Worm (Caenorhabditis elegans) whole organism, young adult: Measurements from ENCODE around the gene lgc-50.

Experiments
- B0019.2 ChIP-seq: fragments of 200-800 bp; sonication (Bioruptor generic); conservative IDR thresholded peaks from 2 replicates; pipeline ENCODE4 v1.3.6; 2022; ENCODE audit warnings: missing genetic modification reagents, missing genetic modification characterization, missing compliant biosample characterization
- B0035.1 ChIP-seq: sonication (generic microtip); optimal IDR thresholded peaks from 2 replicates; lab custom pipeline; 2016; ENCODE audit warnings: missing genetic modification characterization, mild to moderate bottlenecking, missing compliant biosample characterization, missing genotype, missing genetic modification reagents
- B0261.1 ChIP-seq: sonication (generic microtip); optimal IDR thresholded peaks from 2 replicates; lab custom pipeline; 2016; ENCODE audit warnings: mild to moderate bottlenecking, missing genetic modification characterization, moderate library complexity, missing compliant biosample characterization
- D2030.7 ChIP-seq: fragments of 200-800 bp; sonication (Bioruptor generic); IDR thresholded peaks from 2 replicates; pipeline ENCODE4 v1.3.6; 2022; ENCODE audit warnings: missing genetic modification reagents, missing genetic modification characterization, missing compliant biosample characterization
- F22D6.2 ChIP-seq: sonication (generic microtip); optimal IDR thresholded peaks from 2 replicates; lab custom pipeline; 2016; ENCODE audit warnings: mild to moderate bottlenecking, missing genetic modification characterization, missing compliant biosample characterization
- F33H1.4 ChIP-seq: fragments of 200-800 bp; sonication (Bioruptor generic); IDR thresholded peaks from 2 replicates; pipeline ENCODE4 v1.3.6; 2022; ENCODE audit warnings: missing genetic modification reagents, missing genetic modification characterization, missing compliant biosample characterization
- F37B4.10 ChIP-seq: fragments of 200-800 bp; sonication (Bioruptor generic); IDR thresholded peaks from 2 replicates; pipeline ENCODE4 v1.3.6; 2022; ENCODE audit warnings: missing genetic modification characterization, missing compliant biosample characterization
- F52B5.7 ChIP-seq: sonication (generic microtip); optimal IDR thresholded peaks from 2 replicates; lab custom pipeline; 2016; ENCODE audit warnings: mild to moderate bottlenecking, missing genetic modification characterization, missing compliant biosample characterization
- F57A8.1 ChIP-seq: fragments of 200-800 bp; sonication (Bioruptor generic); optimal IDR thresholded peaks from 2 replicates; lab custom pipeline; 2018; ENCODE audit warnings: mild to moderate bottlenecking, missing genetic modification characterization, moderate library complexity, missing compliant biosample characterization
- K11D2.4 ChIP-seq: fragments of 200-800 bp; sonication (Bioruptor generic); IDR thresholded peaks from 2 replicates; pipeline ENCODE4 v1.3.6; 2022; ENCODE audit warnings: missing genetic modification reagents, missing genetic modification characterization, missing compliant biosample characterization
- K12H6.12 ChIP-seq: fragments of 200-800 bp; sonication (Bioruptor generic); optimal IDR thresholded peaks from 2 replicates; lab custom pipeline; 2018; ENCODE audit warnings: mild to moderate bottlenecking, missing genetic modification characterization, missing compliant biosample characterization
- T07F8.4 ChIP-seq: sonication (generic microtip); optimal IDR thresholded peaks from 2 replicates; lab custom pipeline; 2016; ENCODE audit warnings: mild to moderate bottlenecking, missing genetic modification characterization, moderate library complexity, missing compliant biosample characterization
- T26A5.8 ChIP-seq: sonication (generic microtip); optimal IDR thresholded peaks from 2 replicates; lab custom pipeline; 2016; ENCODE audit warnings: missing genetic modification characterization, missing compliant biosample characterization
- Y56A3A.18 ChIP-seq: fragments of 200-800 bp; sonication (Bioruptor generic); IDR thresholded peaks from 2 replicates; pipeline ENCODE4 v1.3.6; 2022; ENCODE audit warnings: missing genetic modification reagents, missing genetic modification characterization, missing compliant biosample characterization
- Y95B8A.8 ChIP-seq: fragments of 200-800 bp; sonication (Bioruptor generic); IDR thresholded peaks from 2 replicates; pipeline ENCODE4 v1.3.6; 2022; ENCODE audit warnings: missing genetic modification reagents, missing genetic modification characterization, missing compliant biosample characterization
- akir-1 ChIP-seq: fragments of 200-800 bp; sonication (Bioruptor generic); optimal IDR thresholded peaks from 2 replicates; lab custom pipeline; 2018; ENCODE audit warnings: mild to moderate bottlenecking, missing genetic modification characterization, moderate library complexity, missing compliant biosample characterization
- atf-7 ChIP-seq: sonication (generic microtip); optimal IDR thresholded peaks from 2 replicates; lab custom pipeline; 2017; ENCODE audit warnings: mild to moderate bottlenecking, missing genetic modification characterization, missing compliant biosample characterization
- athp-1 ChIP-seq: sonication (generic microtip); optimal IDR thresholded peaks from 2 replicates; lab custom pipeline; 2017; ENCODE audit warnings: mild to moderate bottlenecking, missing genetic modification characterization, missing compliant biosample characterization
- ccch-3 ChIP-seq: fragments of 200-800 bp; sonication (Bioruptor generic); optimal IDR thresholded peaks from 2 replicates; lab custom pipeline; 2018; ENCODE audit warnings: mild to moderate bottlenecking, missing genetic modification characterization, missing compliant biosample characterization
- cebp-2 ChIP-seq: fragments of 200-800 bp; sonication (Bioruptor generic); IDR thresholded peaks from 2 replicates; pipeline ENCODE4 v1.3.6; 2022; ENCODE audit warnings: missing genetic modification characterization, missing compliant biosample characterization
- ceh-100 ChIP-seq: fragments of 200-800 bp; sonication (Bioruptor generic); IDR thresholded peaks from 2 replicates; pipeline ENCODE4 v1.3.6; 2022; ENCODE audit warnings: missing genetic modification reagents, missing genetic modification characterization, missing compliant biosample characterization
- egl-18 ChIP-seq: fragments of 200-800 bp; sonication (Bioruptor generic); IDR thresholded peaks from 2 replicates; pipeline ENCODE4 v1.3.6; 2022; ENCODE audit warnings: missing genetic modification reagents, missing genetic modification characterization, missing compliant biosample characterization
- egrh-3 ChIP-seq: fragments of 200-800 bp; sonication (Bioruptor generic); IDR thresholded peaks from 2 replicates; pipeline ENCODE4 v1.3.6; 2022; ENCODE audit warnings: missing genetic modification reagents, missing genetic modification characterization, missing compliant biosample characterization
- ekl-4 ChIP-seq: fragments of 200-800 bp; sonication (Bioruptor generic); IDR thresholded peaks from 2 replicates; pipeline ENCODE4 v1.3.6; 2022; ENCODE audit warnings: missing genetic modification reagents, missing genetic modification characterization, missing compliant biosample characterization
- ets-4 ChIP-seq: fragments of 200-800 bp; sonication (Bioruptor generic); optimal IDR thresholded peaks from 2 replicates; lab custom pipeline; 2018; ENCODE audit warnings: mild to moderate bottlenecking, missing genetic modification characterization, missing compliant biosample characterization
- fkh-3 ChIP-seq: sonication (generic microtip); optimal IDR thresholded peaks from 2 replicates; lab custom pipeline; 2016; ENCODE audit warnings: mild to moderate bottlenecking, missing genetic modification characterization, missing compliant biosample characterization
- gei-17 ChIP-seq: fragments of 200-800 bp; sonication (Bioruptor generic); optimal IDR thresholded peaks from 2 replicates; lab custom pipeline; 2018; ENCODE audit warnings: mild to moderate bottlenecking, missing genetic modification characterization, missing compliant biosample characterization
- let-526 ChIP-seq: fragments of 200-800 bp; sonication (Bioruptor generic); IDR thresholded peaks from 2 replicates; pipeline ENCODE4 v1.3.6; 2022; ENCODE audit warnings: missing genetic modification reagents, missing genetic modification characterization, missing compliant biosample characterization
- lin-35 ChIP-seq, 3 experiments: fragments of 150-350 bp in 2 of 3; sonication (generic microtip) in 1 of 3; optimal IDR thresholded peaks; 2 replicates each; lab custom pipeline; 2014 to 2018; ENCODE audit warnings: missing biosample characterization in 3 of 3, missing genetic modification characterization in 3 of 3, missing genetic modification reagents in 3 of 3
- lin-40 ChIP-seq: sonication (generic microtip); optimal IDR thresholded peaks from 2 replicates; lab custom pipeline; 2016; ENCODE audit warnings: missing genetic modification characterization, mild to moderate bottlenecking, missing compliant biosample characterization, missing genotype, missing genetic modification reagents
- lin-54 ChIP-seq: fragments of 200-800 bp; sonication (Bioruptor generic); optimal IDR thresholded peaks from 2 replicates; lab custom pipeline; 2018; ENCODE audit warnings: mild to moderate bottlenecking, missing genetic modification characterization, missing compliant biosample characterization
- lir-1 ChIP-seq: fragments of 200-800 bp; sonication (Bioruptor generic); conservative IDR thresholded peaks from 2 replicates; pipeline ENCODE4 v1.3.6; 2022; ENCODE audit warnings: missing genetic modification reagents, missing genetic modification characterization, missing compliant biosample characterization
- mel-28 ChIP-seq: sonication (generic microtip); optimal IDR thresholded peaks from 2 replicates; lab custom pipeline; 2016; ENCODE audit warnings: borderline replicate concordance, mild to moderate bottlenecking, missing genetic modification characterization, missing compliant biosample characterization
- nfya-2 ChIP-seq: fragments of 200-800 bp; sonication (Bioruptor generic); IDR thresholded peaks from 2 replicates; pipeline ENCODE4 v1.3.6; 2022; ENCODE audit warnings: missing genetic modification reagents, missing genetic modification characterization, missing compliant biosample characterization
- nfyb-1 ChIP-seq: fragments of 200-800 bp; sonication (Bioruptor generic); IDR thresholded peaks from 2 replicates; pipeline ENCODE4 v1.3.6; 2022; ENCODE audit warnings: missing genetic modification reagents, missing genetic modification characterization, missing compliant biosample characterization
- nhr-179 ChIP-seq: sonication (generic microtip); optimal IDR thresholded peaks from 2 replicates; lab custom pipeline; 2016; ENCODE audit warnings: mild to moderate bottlenecking, missing genetic modification characterization, missing compliant biosample characterization
- nhr-27 ChIP-seq: fragments of 200-800 bp; sonication (Bioruptor generic); optimal IDR thresholded peaks from 2 replicates; lab custom pipeline; 2018; ENCODE audit warnings: mild to moderate bottlenecking, missing genetic modification characterization, moderate library complexity, missing compliant biosample characterization
- nhr-90 ChIP-seq: sonication (generic microtip); optimal IDR thresholded peaks from 2 replicates; lab custom pipeline; 2016; ENCODE audit warnings: missing genotype, mild to moderate bottlenecking, missing genetic modification characterization, missing compliant biosample characterization
- pbrm-1 ChIP-seq: fragments of 200-800 bp; sonication (Bioruptor generic); IDR thresholded peaks from 2 replicates; pipeline ENCODE4 v1.3.6; 2022; ENCODE audit warnings: missing genetic modification reagents, missing genetic modification characterization, missing compliant biosample characterization
- rpc-1 ChIP-seq, 2 experiments: fragments of 150-350 bp in 1 of 2; sonication (generic microtip) in 1 of 2; optimal IDR thresholded peaks; 2 replicates each; lab custom pipeline; 2014 to 2018; ENCODE audit warnings: missing biosample characterization in 1 of 2, missing genetic modification characterization in 1 of 2, missing genetic modification reagents in 1 of 2, missing genotype in 1 of 2
- snpc-1.1 ChIP-seq: sonication (generic microtip); optimal IDR thresholded peaks from 2 replicates; lab custom pipeline; 2017; ENCODE audit warnings: missing genetic modification characterization, mild to moderate bottlenecking, missing compliant biosample characterization, antibody characterized with exemption, moderate library complexity, missing genotype, missing genetic modification reagents; ENCODE audit not compliant: insufficient read depth
- snpc-1.3 ChIP-seq: sonication (generic microtip); optimal IDR thresholded peaks from 2 replicates; lab custom pipeline; 2017; ENCODE audit warnings: missing genetic modification characterization, mild to moderate bottlenecking, missing compliant biosample characterization, antibody characterized with exemption, moderate library complexity, missing genotype, missing genetic modification reagents; ENCODE audit not compliant: insufficient read depth
- tbp1 ChIP-seq: fragments of 200-800 bp; sonication (Bioruptor generic); optimal IDR thresholded peaks from 2 replicates; lab custom pipeline; 2018; ENCODE audit warnings: mild to moderate bottlenecking, missing genetic modification characterization, missing compliant biosample characterization
- tbx-9 ChIP-seq: sonication (generic microtip); optimal IDR thresholded peaks from 2 replicates; lab custom pipeline; 2016; ENCODE audit warnings: borderline replicate concordance, missing genetic modification characterization, inconsistent platforms, missing compliant biosample characterization
- zim-3 ChIP-seq: sonication (generic microtip); optimal IDR thresholded peaks from 2 replicates; lab custom pipeline; 2017; ENCODE audit warnings: mild to moderate bottlenecking, missing genetic modification characterization, moderate library complexity, missing compliant biosample characterization
- ztf-25 ChIP-seq: fragments of 200-800 bp; sonication (Bioruptor generic); IDR thresholded peaks from 2 replicates; pipeline ENCODE4 v1.3.6; 2022; ENCODE audit warnings: missing genetic modification reagents, missing genetic modification characterization, missing compliant biosample characterization
- ztf-26 ChIP-seq: sonication (generic microtip); optimal IDR thresholded peaks from 2 replicates; lab custom pipeline; 2017; ENCODE audit warnings: missing genetic modification characterization, missing compliant biosample characterization
- ztf-6 ChIP-seq: fragments of 200-800 bp; sonication (Bioruptor generic); IDR thresholded peaks from 2 replicates; pipeline ENCODE4 v1.3.6; 2022; ENCODE audit warnings: missing genetic modification reagents, missing genetic modification characterization, missing compliant biosample characterization

Gene lgc-50

ce11 chrIII:7381546-7382171 is 13.6 kb downstream of the lgc-50 start, which contains the start of the genes hmg-4 and T20B12.3 (continued):
- no peak for TF ChIP-seq T07F8.4
- no peak for TF ChIP-seq nhr-90
- no peak for TF ChIP-seq lir-1 (GFP tag; lab: Robert Waterston, UW)
- TF ChIP-seq atf-7 (tag; lab: Kevin White, UChicago), result no peak
- no peak for TF ChIP-seq snpc-1.3
- peak; percentile 69 for TF ChIP-seq D2030.7 (GFP tag; lab: Robert Waterston, UW)
- TF ChIP-seq egrh-3 (GFP tag; lab: Robert Waterston, UW), result no peak
- no peak for TF ChIP-seq akir-1 (GFP tag; lab: Kevin White, UChicago)
- no peak for TF ChIP-seq ztf-6 (GFP tag; lab: Robert Waterston, UW)
- no peak for TF ChIP-seq tbx-9 (tag; lab: Kevin White, UChicago)
- no peak for TF ChIP-seq T26A5.8
- TF ChIP-seq pbrm-1 (GFP tag; lab: Robert Waterston, UW), result no peak
- TF ChIP-seq F22D6.2 (tag; lab: Kevin White, UChicago), result no peak
- no peak for TF ChIP-seq B0035.1 (tag; lab: Kevin White, UChicago)
- TF ChIP-seq ets-4, result no peak
- no peak for TF ChIP-seq Y56A3A.18
- no peak for TF ChIP-seq ceh-100 (GFP tag; lab: Robert Waterston, UW)
- no peak for TF ChIP-seq nhr-27
- no peak for TF ChIP-seq B0261.1 (tag; lab: Kevin White, UChicago)
- TF ChIP-seq B0019.2, result 0 out of 2 replicates have a peak, but pooled peaks have one; percentile 36
- peak; percentile 4 for TF ChIP-seq K12H6.12 (tag; lab: Kevin White, UChicago)
- no peak for TF ChIP-seq lin-35 (GFP tag; optimal IDR thresholded peaks at IDR 0.05; lab: Kevin White, UChicago)
- no peak for TF ChIP-seq F57A8.1 (GFP tag; lab: Kevin White, UChicago)
- no peak for TF ChIP-seq rpc-1 (optimal IDR thresholded peaks at IDR 0.05; lab: Kevin White, UChicago)
- TF ChIP-seq rpc-1 (tag; optimal IDR thresholded peaks at IDR 0.05; lab: Kevin White, UChicago), result no peak
- 0 out of 2 replicates have a peak, but pooled peaks have one; percentile 27 for TF ChIP-seq nfyb-1 (GFP tag; lab: Robert Waterston, UW)
- 0 out of 2 replicates have a peak, but pooled peaks have one; percentile 54 for TF ChIP-seq Y95B8A.8 (GFP tag; lab: Robert Waterston, UW)
- peak; percentile 77 for TF ChIP-seq F33H1.4
- TF ChIP-seq egl-18 (GFP tag; lab: Robert Waterston, UW), result no peak
- TF ChIP-seq K11D2.4, result no peak
- no peak for TF ChIP-seq fkh-3
- peak; percentile 4 for TF ChIP-seq snpc-1.1
- peak; percentile 22 for TF ChIP-seq lin-54 (GFP tag; lab: Kevin White, UChicago)
- TF ChIP-seq mel-28 (tag; lab: Kevin White, UChicago), result no peak
- TF ChIP-seq gei-17 (GFP tag; lab: Kevin White, UChicago), result no peak
- no peak for TF ChIP-seq ztf-25 (GFP tag; lab: Robert Waterston, UW)
- no peak for TF ChIP-seq let-526
- TF ChIP-seq F52B5.7 (tag; lab: Kevin White, UChicago), result no peak
- no peak for TF ChIP-seq nfya-2 (GFP tag; lab: Robert Waterston, UW)
- TF ChIP-seq nhr-179 (tag; lab: Kevin White, UChicago), result no peak
- no peak for TF ChIP-seq lin-40 (tag; lab: Kevin White, UChicago)
- no peak for TF ChIP-seq ccch-3 (GFP tag; lab: Kevin White, UChicago)
- TF ChIP-seq ztf-26, result no peak
- TF ChIP-seq athp-1 (tag; lab: Kevin White, UChicago), result no peak
- TF ChIP-seq zim-3 (tag; lab: Kevin White, UChicago), result no peak
- TF ChIP-seq tbp1 (GFP tag; lab: Kevin White, UChicago), result peak; percentile 75
- TF ChIP-seq cebp-2, result no peak
- no peak for TF ChIP-seq ekl-4 (GFP tag; lab: Robert Waterston, UW)
- TF ChIP-seq F37B4.10 (GFP tag; lab: Robert Waterston, UW), result no peak
